Fruit fly (Drosophila melanogaster): ENCODE measurements around the gene CG14963.

dm6 chr3L:3150376-3150775 is 22.0 kb downstream of the CG14963 start:
- TF ChIP-seq psq (optimal IDR thresholded peaks at IDR 0.05) (no peak), Myc (optimal IDR thresholded peaks at IDR 0.05) (no peak)

All from Kc167 (cell line).